Worm (Caenorhabditis elegans) whole organism, young adult: ENCODE measurements around the gene ZK829.3.

Experiments used
- lsl-1 ChIP-seq: fragments of 200-800 bp; sonication (Bioruptor generic); optimal IDR thresholded peaks from 2 replicates; lab custom pipeline; 2018; ENCODE audit warnings: mild to moderate bottlenecking, missing genetic modification characterization, moderate library complexity, missing compliant biosample characterization
- mxl-1 ChIP-seq: sonication (generic microtip); optimal IDR thresholded peaks from 2 replicates; lab custom pipeline; 2016; ENCODE audit warnings: missing genetic modification characterization, missing compliant biosample characterization
- nfya-2 ChIP-seq: fragments of 200-800 bp; sonication (Bioruptor generic); IDR thresholded peaks from 2 replicates; pipeline ENCODE4 v1.3.6; 2022; ENCODE audit warnings: missing genetic modification reagents, missing genetic modification characterization, missing compliant biosample characterization

- TF ChIP-seq mxl-1 (tag; lab: Kevin White, UChicago) (no peak), lsl-1 (GFP tag; lab: Kevin White, UChicago) (no peak), nfya-2 (GFP tag; lab: Robert Waterston, UW) (no peak)
These were observed 11.6 kb upstream of the ZK829.3 start for ce11 chrIV:11957074-11957473.
